Fruit fly (Drosophila melanogaster) whole organism, embryonic: ENCODE results near the gene CG31988.
A peak's percentile ranks its signal among the peaks of the same experiment; 100 is the strongest.

Experiments
- B-H1 ChIP-seq: fragments of 200-800 bp; sonication (Bioruptor generic); IDR thresholded peaks from 3 replicates; pipeline ENCODE4 v1.3.6; 2022; ENCODE audit warnings: missing biosample characterization, missing genetic modification characterization
- CG10267 ChIP-seq: fragments of 200-800 bp; sonication (Bioruptor generic); optimal IDR thresholded peaks from 2 replicates; lab custom pipeline; 2018; ENCODE audit warnings: missing biosample characterization, mild to moderate bottlenecking, missing genetic modification characterization, moderate library complexity
- CG11504 ChIP-seq: fragments of 200-800 bp; sonication (Bioruptor generic); optimal IDR thresholded peaks from 3 replicates; lab custom pipeline; 2019; ENCODE audit warnings: missing biosample characterization, mild to moderate bottlenecking, missing genetic modification characterization, moderate library complexity
- CG11696 ChIP-seq: fragments of 200-800 bp; sonication (Bioruptor generic); IDR thresholded peaks from 2 replicates; pipeline ENCODE4 v1.3.6; 2022; ENCODE audit warnings: missing biosample characterization, missing genetic modification characterization
- CG12391 ChIP-seq: fragments of 200-800 bp; sonication (Bioruptor generic); optimal IDR thresholded peaks from 3 replicates; lab custom pipeline; 2018; ENCODE audit warnings: missing biosample characterization, mild to moderate bottlenecking, missing genetic modification characterization, moderate library complexity
- CG13287 ChIP-seq: fragments of 200-800 bp; sonication (Bioruptor generic); IDR thresholded peaks from 2 replicates; pipeline ENCODE4 v1.3.6; 2022; ENCODE audit warnings: missing biosample characterization, missing genetic modification characterization; ENCODE audit not compliant: partially characterized antibody
- CG15601 ChIP-seq: fragments of 200-800 bp; sonication (Bioruptor generic); optimal IDR thresholded peaks from 3 replicates; lab custom pipeline; 2019; ENCODE audit warnings: missing biosample characterization, mild to moderate bottlenecking, missing genetic modification characterization, moderate library complexity
- CG17359 ChIP-seq: fragments of 200-800 bp; sonication (Bioruptor generic); optimal IDR thresholded peaks from 3 replicates; lab custom pipeline; 2018; ENCODE audit warnings: missing biosample characterization, mild to moderate bottlenecking, missing genetic modification characterization, moderate library complexity
- CG17568 ChIP-seq: fragments of 200-800 bp; sonication (Bioruptor generic); optimal IDR thresholded peaks from 2 replicates; lab custom pipeline; 2018; ENCODE audit warnings: missing biosample characterization, mild to moderate bottlenecking, missing genetic modification characterization, moderate library complexity
- CG18011 ChIP-seq: fragments of 200-800 bp; sonication (Bioruptor generic); optimal IDR thresholded peaks from 2 replicates; lab custom pipeline; 2017; ENCODE audit warnings: missing biosample characterization, missing genetic modification characterization, mild to moderate bottlenecking, moderate library complexity, missing genotype
- CG2116 ChIP-seq: fragments of 200-800 bp; sonication (Bioruptor generic); optimal IDR thresholded peaks from 3 replicates; lab custom pipeline; 2018; ENCODE audit warnings: missing biosample characterization, mild to moderate bottlenecking, missing genetic modification characterization
- CG3281 ChIP-seq: fragments of 200-800 bp; sonication (Bioruptor generic); optimal IDR thresholded peaks from 3 replicates; lab custom pipeline; 2017; ENCODE audit warnings: missing biosample characterization, mild to moderate bottlenecking, missing genetic modification characterization
- CG3838 ChIP-seq: fragments of 200-800 bp; sonication (Bioruptor generic); optimal IDR thresholded peaks from 3 replicates; lab custom pipeline; 2016; ENCODE audit warnings: missing biosample characterization, missing genetic modification characterization
- CG8290 ChIP-seq, 3 experiments: fragments of 200-800 bp; sonication (Bioruptor generic); optimal IDR thresholded peaks; 2 replicates each; lab custom pipeline; 2016 to 2019; ENCODE audit warnings: missing biosample characterization in 3 of 3, missing genetic modification characterization in 3 of 3, mild to moderate bottlenecking in 2 of 3, moderate library complexity in 1 of 3
- CoRest ChIP-seq: fragments of 200-800 bp; sonication (Bioruptor generic); optimal IDR thresholded peaks from 3 replicates; lab custom pipeline; 2018; ENCODE audit warnings: missing biosample characterization, mild to moderate bottlenecking, missing genetic modification characterization, moderate library complexity
- Eip74EF ChIP-seq, 2 experiments: fragments of 200-800 bp in 1 of 2; fragments of >200 bp in 1 of 2; sonication (Bioruptor generic) in 1 of 2; optimal IDR thresholded peaks; 2 replicates each; lab custom pipeline; 2017 to 2019; ENCODE audit warnings: missing biosample characterization in 2 of 2, missing genetic modification characterization in 2 of 2, mild to moderate bottlenecking in 1 of 2, moderate library complexity in 1 of 2
- Elba2 ChIP-seq: fragments of 200-800 bp; sonication (Bioruptor generic); optimal IDR thresholded peaks from 3 replicates; lab custom pipeline; 2016; ENCODE audit warnings: missing biosample characterization, missing genetic modification characterization
- Fer2 ChIP-seq: fragments of 200-800 bp; sonication (Bioruptor generic); optimal IDR thresholded peaks from 2 replicates; lab custom pipeline; 2018; ENCODE audit warnings: missing biosample characterization, mild to moderate bottlenecking, missing genetic modification characterization, moderate library complexity
- Fer3 ChIP-seq: fragments of 200-800 bp; sonication (Bioruptor generic); optimal IDR thresholded peaks from 2 replicates; lab custom pipeline; 2018; ENCODE audit warnings: missing biosample characterization, mild to moderate bottlenecking, missing genetic modification characterization, moderate library complexity
- Gsc ChIP-seq: fragments of 200-800 bp; sonication (Bioruptor generic); IDR thresholded peaks from 2 replicates; pipeline ENCODE4 v1.3.6; 2022; ENCODE audit warnings: missing biosample characterization, missing genetic modification characterization
- HLH3B ChIP-seq: fragments of 200-800 bp; sonication (Bioruptor generic); IDR thresholded peaks from 2 replicates; pipeline ENCODE4 v1.3.6; 2022; ENCODE audit warnings: missing biosample characterization, missing genetic modification characterization
- Hey ChIP-seq: fragments of 200-800 bp; sonication (Bioruptor generic); optimal IDR thresholded peaks from 3 replicates; lab custom pipeline; 2018; ENCODE audit warnings: missing biosample characterization, mild to moderate bottlenecking, missing genetic modification characterization
- Hr39 ChIP-seq: fragments of >200 bp; optimal IDR thresholded peaks from 2 replicates; lab custom pipeline; 2017
- Max ChIP-seq: fragments of 200-800 bp; sonication (Bioruptor generic); optimal IDR thresholded peaks from 2 replicates; lab custom pipeline; 2016; ENCODE audit warnings: missing biosample characterization, mild to moderate bottlenecking, missing genetic modification characterization
- Med ChIP-seq: fragments of 200-800 bp; sonication (Bioruptor generic); peaks from one replicate; lab custom pipeline; 2016; ENCODE audit warnings: missing biosample characterization, missing genetic modification characterization, mild to moderate bottlenecking, inconsistent platforms, moderate library complexity
- NFAT ChIP-seq: fragments of 200-800 bp; sonication (Bioruptor generic); IDR thresholded peaks from 2 replicates; pipeline ENCODE4 v1.3.6; 2022; ENCODE audit warnings: missing biosample characterization, missing genetic modification characterization
- PHDP ChIP-seq: fragments of 200-800 bp; sonication (Bioruptor generic); optimal IDR thresholded peaks from 3 replicates; lab custom pipeline; 2018; ENCODE audit warnings: missing biosample characterization, mild to moderate bottlenecking, missing genetic modification characterization, moderate library complexity
- Sox102F ChIP-seq: fragments of 200-800 bp; sonication (Bioruptor generic); optimal IDR thresholded peaks from 2 replicates; lab custom pipeline; 2018; ENCODE audit warnings: missing biosample characterization, mild to moderate bottlenecking, missing genetic modification characterization, moderate library complexity
- TFAM ChIP-seq: fragments of 200-800 bp; sonication (Bioruptor generic); optimal IDR thresholded peaks from 2 replicates; lab custom pipeline; 2017; ENCODE audit warnings: missing biosample characterization, missing genetic modification characterization, inconsistent platforms
- Taf1 ChIP-seq: fragments of 200-800 bp; sonication (Bioruptor generic); IDR thresholded peaks from 2 replicates; pipeline ENCODE4 v1.3.6; 2022; ENCODE audit warnings: missing biosample characterization, missing genetic modification characterization
- Xrp1 ChIP-seq: fragments of 200-800 bp; sonication (Bioruptor generic); IDR thresholded peaks from 2 replicates; pipeline ENCODE4 v1.3.6; 2022; ENCODE audit warnings: missing biosample characterization, missing genetic modification characterization
- aop ChIP-seq: fragments of 200-800 bp; sonication (Bioruptor generic); IDR thresholded peaks from 2 replicates; pipeline ENCODE4 v1.3.6; 2022; ENCODE audit warnings: missing biosample characterization, missing genetic modification characterization
- disco-r ChIP-seq: fragments of 200-800 bp; sonication (Bioruptor generic); optimal IDR thresholded peaks from 2 replicates; lab custom pipeline; 2016; ENCODE audit warnings: missing biosample characterization, missing genetic modification characterization
- eve ChIP-seq, 2 experiments: fragments of >200 bp; optimal IDR thresholded peaks; 2 replicates each; lab custom pipeline; 2017; ENCODE audit warnings: missing biosample characterization in 2 of 2, missing genetic modification characterization in 2 of 2
- exex ChIP-seq: fragments of 200-800 bp; sonication (Bioruptor generic); optimal IDR thresholded peaks from 4 replicates; lab custom pipeline; 2018; ENCODE audit warnings: missing biosample characterization, mild to moderate bottlenecking, missing genetic modification characterization, moderate library complexity
- fd64A ChIP-seq: fragments of 200-800 bp; sonication (Bioruptor generic); optimal IDR thresholded peaks from 3 replicates; lab custom pipeline; 2018; ENCODE audit warnings: missing biosample characterization, mild to moderate bottlenecking, missing genetic modification characterization
- hkb ChIP-seq, 2 experiments: fragments of 200-800 bp in 1 of 2; fragments of >200 bp in 1 of 2; sonication (Bioruptor generic) in 1 of 2; IDR thresholded peaks in 1 of 2; optimal IDR thresholded peaks in 1 of 2; 2 replicates each; pipeline versions ENCODE4 v1.3.6 to Lab custom; 2017 to 2022; ENCODE audit warnings: missing biosample characterization in 1 of 2, missing genetic modification characterization in 1 of 2
- ind ChIP-seq: fragments of 200-800 bp; sonication (Bioruptor generic); optimal IDR thresholded peaks from 3 replicates; lab custom pipeline; 2016; ENCODE audit warnings: missing biosample characterization, missing genetic modification characterization
- jumu ChIP-seq: fragments of 200-800 bp; sonication (Bioruptor generic); optimal IDR thresholded peaks from 3 replicates; lab custom pipeline; 2016; ENCODE audit warnings: missing biosample characterization, missing genetic modification characterization
- ken ChIP-seq: fragments of 200-800 bp; sonication (Bioruptor generic); IDR thresholded peaks from 3 replicates; pipeline ENCODE4 v1.3.6; 2022; ENCODE audit warnings: missing biosample characterization, missing genetic modification characterization
- nmo ChIP-seq: fragments of 200-800 bp; sonication (Bioruptor generic); optimal IDR thresholded peaks from 2 replicates; lab custom pipeline; 2018; ENCODE audit warnings: missing biosample characterization, mild to moderate bottlenecking, missing genetic modification characterization, moderate library complexity
- peb ChIP-seq: fragments of 200-800 bp; sonication (Bioruptor generic); IDR thresholded peaks from 2 replicates; pipeline ENCODE4 v1.3.6; 2022; ENCODE audit warnings: missing biosample characterization, missing genetic modification characterization
- salm ChIP-seq: fragments of 200-800 bp; sonication (Bioruptor generic); optimal IDR thresholded peaks from 2 replicates; lab custom pipeline; 2018; ENCODE audit warnings: missing biosample characterization, mild to moderate bottlenecking, missing genetic modification characterization
- schlank ChIP-seq: fragments of 200-800 bp; sonication (Bioruptor generic); optimal IDR thresholded peaks from 2 replicates; lab custom pipeline; 2018; ENCODE audit warnings: missing biosample characterization, mild to moderate bottlenecking, missing genetic modification characterization
- sisA ChIP-seq: fragments of 200-800 bp; sonication (Bioruptor generic); IDR thresholded peaks from 2 replicates; pipeline ENCODE4 v1.3.6; 2022; ENCODE audit warnings: missing biosample characterization, missing genetic modification characterization
- ssp ChIP-seq: fragments of 200-800 bp; sonication (Bioruptor generic); IDR thresholded peaks from 2 replicates; pipeline ENCODE4 v1.3.6; 2022; ENCODE audit warnings: missing biosample characterization, missing genetic modification characterization
- tgo ChIP-seq: fragments of 200-800 bp; sonication (Bioruptor generic); IDR thresholded peaks from 3 replicates; pipeline ENCODE4 v1.3.6; 2022; ENCODE audit warnings: missing biosample characterization, missing genetic modification characterization
- toy ChIP-seq: fragments of 200-800 bp; sonication (Bioruptor generic); IDR thresholded peaks from 2 replicates; pipeline ENCODE4 v1.3.6; 2022; ENCODE audit warnings: missing biosample characterization, missing genetic modification characterization
- twi ChIP-seq: fragments of 200-800 bp; optimal IDR thresholded peaks from 2 replicates; lab custom pipeline; 2019; ENCODE audit warnings: missing biosample characterization, mild to moderate bottlenecking, missing genetic modification characterization, moderate library complexity
- vfl ChIP-seq: fragments of 200-800 bp; sonication (Bioruptor generic); optimal IDR thresholded peaks from 2 replicates; lab custom pipeline; 2016; ENCODE audit warnings: missing biosample characterization, missing genetic modification characterization
- vvl ChIP-seq: fragments of 200-800 bp; sonication (Bioruptor generic); IDR thresholded peaks from 2 replicates; pipeline ENCODE4 v1.3.6; 2022; ENCODE audit warnings: missing biosample characterization, missing genetic modification characterization

CG31988 gene

dm6 chr2L:21179615-21180031 is 23.0 kb downstream of the CG31988 start, which contains the start of the genes bur and Mcm10 (continued):
- TF ChIP-seq sisA (GFP tag; lab: Robert Waterston, UW) (no peak), CG2116 (GFP tag; lab: Kevin White, UChicago) (peak; percentile 52), salm (no peak), toy (no peak), CG10267 (tag; lab: Kevin White, UChicago) (peak; percentile 98), jumu (no peak), hkb (optimal IDR thresholded peaks at IDR 0.05; lab: Kevin White, UChicago) (peak; percentile 40), hkb (GFP tag; IDR thresholded peaks at IDR 0.05; lab: Robert Waterston, UW) (no peak), tgo (GFP tag; lab: Robert Waterston, UW) (no peak), twi (tag; lab: Kevin White, UChicago) (no peak), Gsc (GFP tag; lab: Robert Waterston, UW) (no peak), TFAM (GFP tag; lab: Kevin White, UChicago) (no peak), CG15601 (tag; lab: Kevin White, UChicago) (no peak), Fer3 (no peak), CG13287 (GFP tag; lab: Robert Waterston, UW) (no peak), aop (GFP tag; lab: Robert Waterston, UW) (no peak), schlank (no peak), CG18011 (GFP tag; lab: Kevin White, UChicago) (no peak), vvl (no peak), NFAT (GFP tag; lab: Robert Waterston, UW) (no peak), nmo (no peak), Hey (no peak), Elba2 (GFP tag; lab: Kevin White, UChicago) (peak; percentile 78), Hr39 (lab: Kevin White, UChicago) (no peak), Xrp1 (GFP tag; lab: Robert Waterston, UW) (no peak), Eip74EF (GFP tag; optimal IDR thresholded peaks at IDR 0.05; lab: Kevin White, UChicago) (no peak), exex (tag; lab: Kevin White, UChicago) (no peak), CG17568 (GFP tag; lab: Kevin White, UChicago) (no peak), PHDP (tag; lab: Kevin White, UChicago) (no peak), CoRest (tag; lab: Kevin White, UChicago) (no peak), CG11504 (tag; lab: Kevin White, UChicago) (no peak), CG3838 (no peak), ken (no peak), fd64A (GFP tag; lab: Kevin White, UChicago) (no peak), Max (GFP tag; lab: Kevin White, UChicago) (no peak), Med (no peak), vfl (GFP tag; lab: Kevin White, UChicago) (no peak), HLH3B (GFP tag; lab: Robert Waterston, UW) (no peak), Fer2 (tag; lab: Kevin White, UChicago) (no peak), CG12391 (peak; percentile 65), ind (no peak), Taf1 (GFP tag; lab: Robert Waterston, UW) (no peak), CG11696 (GFP tag; lab: Robert Waterston, UW) (no peak), Sox102F (GFP tag; lab: Kevin White, UChicago) (no peak), CG17359 (no peak), ssp (GFP tag; lab: Robert Waterston, UW) (no peak), eve (GFP tag; optimal IDR thresholded peaks at IDR 0.05; lab: Kevin White, UChicago) (no peak), CG3281 (GFP tag; lab: Kevin White, UChicago) (no peak), CG8290 (GFP tag; optimal IDR thresholded peaks at IDR 0.05; lab: Kevin White, UChicago) (peak; percentile 60), CG8290 (tag; optimal IDR thresholded peaks at IDR 0.05; lab: Kevin White, UChicago) (no peak), disco-r (no peak), B-H1 (GFP tag; lab: Robert Waterston, UW) (no peak), peb (GFP tag; lab: Robert Waterston, UW) (no peak)
